Fruit fly (Drosophila melanogaster) S2 (cell line): ENCODE data around the gene Mtpalpha.

Experiments
- CG8478 ChIP-seq: fragments of >200 bp; optimal IDR thresholded peaks from 2 replicates; lab custom pipeline; 2018
- CTCF ChIP-seq, 2 experiments: fragments of >200 bp; optimal IDR thresholded peaks; 2 replicates each; lab custom pipeline; 2018

DNA sequence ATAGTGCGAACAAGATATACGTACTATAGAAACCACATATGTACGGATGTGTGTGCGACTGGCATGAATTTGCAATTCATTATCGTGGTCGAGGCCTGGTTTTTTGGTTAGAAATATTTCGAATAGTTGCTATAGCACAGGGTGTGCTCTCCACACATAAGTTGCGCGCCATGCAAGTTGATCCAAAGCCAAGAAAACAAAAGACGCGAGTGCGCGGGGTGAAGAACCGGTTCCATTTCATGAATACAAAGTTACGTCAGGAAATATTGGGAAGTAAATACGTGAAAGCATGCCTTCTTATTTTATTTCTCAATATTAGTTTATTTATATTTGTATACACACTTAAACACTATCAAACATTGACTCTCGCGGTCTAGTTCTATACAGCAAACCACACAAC is 37.4 kb upstream of the Mtpalpha start:
- TF ChIP-seq CG8478 (lab: Kevin White, UChicago) (no peak), CTCF (optimal IDR thresholded peaks at IDR 0.05; lab: Kevin White, UChicago) (no peak)
